Worm (Caenorhabditis elegans): ENCODE results near the gene vha-3.

DNA sequence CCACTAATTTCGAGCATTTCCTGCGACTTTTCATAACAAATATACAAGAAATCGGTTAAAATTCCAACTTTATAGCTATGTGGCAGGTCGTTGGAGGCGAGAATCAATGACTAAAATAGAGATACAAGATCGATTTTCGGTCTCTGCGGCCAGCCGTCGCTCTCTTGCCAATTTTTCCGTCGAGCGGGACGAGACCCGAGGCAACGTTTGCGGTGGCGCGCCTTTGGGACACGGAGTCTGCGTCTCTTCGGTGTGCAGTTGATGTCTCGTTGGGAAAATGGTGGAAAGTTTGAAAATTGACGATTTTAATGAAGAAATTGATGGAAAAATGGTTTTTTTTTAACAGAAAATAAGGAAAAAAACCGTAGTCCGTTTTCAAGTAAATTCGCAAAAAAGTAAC is 1.1 kb upstream of the vha-3 start:
- no peak for TF ChIP-seq blmp-1 (tag; optimal IDR thresholded peaks at IDR 0.05)
- TF ChIP-seq elt-3 (tag; optimal IDR thresholded peaks at IDR 0.05), result no peak
- TF ChIP-seq nhr-76 (tag; optimal IDR thresholded peaks at IDR 0.05), result no peak
- no peak for TF ChIP-seq pha-4 (tag; optimal IDR thresholded peaks at IDR 0.05)
- peak; percentile 35 for TF ChIP-seq mep-1 (tag; optimal IDR thresholded peaks at IDR 0.05)
